Fruit fly (Drosophila melanogaster): ENCODE results near the gene CG31550.

CG31550 gene

DNA sequence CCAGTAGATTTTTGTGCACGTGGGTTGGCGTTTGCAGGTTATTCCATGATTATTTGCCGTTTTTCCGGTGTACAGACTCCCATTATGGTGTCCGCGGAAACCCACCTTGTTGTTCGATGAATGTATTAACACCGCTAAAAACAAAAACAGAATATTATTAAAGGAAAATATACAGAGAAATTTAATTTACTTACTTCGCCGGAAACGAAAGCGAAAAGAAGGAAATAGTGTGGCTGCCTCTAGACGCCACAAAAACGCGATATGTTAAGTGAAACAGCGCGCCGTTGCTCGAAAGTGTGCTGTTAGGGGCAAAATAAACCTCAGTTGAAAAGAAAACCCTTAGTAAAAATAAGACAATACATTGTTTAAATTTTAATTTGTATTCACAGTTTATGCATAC, 18.5 kb upstream of the CG31550 start, which contains the start of gene RpL35A (continued):
- TF ChIP-seq usp (GFP tag; optimal IDR thresholded peaks at IDR 0.05) (no peak), fd96Cb (tag; optimal IDR thresholded peaks at IDR 0.05) (no peak), CG3065 (GFP tag; optimal IDR thresholded peaks at IDR 0.05) (peak; percentile 25), dpn (GFP tag; optimal IDR thresholded peaks at IDR 0.05) (peak in 1 of 2 experiments; percentile 71), CG18262 (tag; optimal IDR thresholded peaks at IDR 0.05) (peak; percentile 58), CG15269 (tag; optimal IDR thresholded peaks at IDR 0.05) (peak; percentile 71), CG13894 (tag; optimal IDR thresholded peaks at IDR 0.05) (peak; percentile 56), lilli (GFP tag; optimal IDR thresholded peaks at IDR 0.05) (peak; percentile 63), HHEX (GFP tag; optimal IDR thresholded peaks at IDR 0.05) (peak; percentile 89), dm (GFP tag; optimal IDR thresholded peaks at IDR 0.05) (peak; percentile 89), CG30431 (GFP tag; optimal IDR thresholded peaks at IDR 0.05) (peak; percentile 21), CG6683 (GFP tag; optimal IDR thresholded peaks at IDR 0.05) (peak; percentile 48), chinmo (GFP tag; IDR thresholded peaks at IDR 0.05; ENCODE audit: partially characterized antibody) (no peak), Ravus (GFP tag; IDR thresholded peaks at IDR 0.05) (no peak), Sry-β (GFP tag; optimal IDR thresholded peaks at IDR 0.05) (no peak), unc-4 (GFP tag; IDR thresholded peaks at IDR 0.05; ENCODE audit: partially characterized antibody) (no peak), CG3995 (GFP tag; optimal IDR thresholded peaks at IDR 0.05) (peak; percentile 27), Fer2 (tag; optimal IDR thresholded peaks at IDR 0.05) (peak; percentile 68), slou (GFP tag; optimal IDR thresholded peaks at IDR 0.05) (no peak), her (GFP tag; optimal IDR thresholded peaks at IDR 0.05) (peak; percentile 54), CG10274 (GFP tag; optimal IDR thresholded peaks at IDR 0.05) (peak; percentile 65), CG4730 (GFP tag; IDR thresholded peaks at IDR 0.05) (no peak), Doc2 (GFP tag; IDR thresholded peaks at IDR 0.05) (no peak), CG8478 (optimal IDR thresholded peaks at IDR 0.05) (no peak), grau (tag; optimal IDR thresholded peaks at IDR 0.05) (peak; percentile 57), gcm (GFP tag; optimal IDR thresholded peaks at IDR 0.05) (peak; percentile 77), Antp (GFP tag; optimal IDR thresholded peaks at IDR 0.05) (no peak), CG14441 (GFP tag; IDR thresholded peaks at IDR 0.05) (0 out of 2 replicates have a peak, but pooled peaks have one; percentile 25), HLH4C (GFP tag; IDR thresholded peaks at IDR 0.05; ENCODE audit: partially characterized antibody) (no peak), seq (GFP tag; IDR thresholded peaks at IDR 0.05) (peak; percentile 63; the same call in 1 of the 2 replicates), Eip74EF (GFP tag; optimal IDR thresholded peaks at IDR 0.05) (peak in 1 of 2 experiments; percentile 73), Blimp-1 (GFP tag; optimal IDR thresholded peaks at IDR 0.05) (peak; percentile 63), CG6689 (GFP tag; IDR thresholded peaks at IDR 0.05) (no peak), CG9817 (tag; optimal IDR thresholded peaks at IDR 0.05) (peak; percentile 41), exex (tag; optimal IDR thresholded peaks at IDR 0.05) (peak; percentile 26), da (GFP tag; optimal IDR thresholded peaks at IDR 0.05) (peak; percentile 35), CG7357 (GFP tag; IDR thresholded peaks at IDR 0.05) (no peak), Dip3 (GFP tag; optimal IDR thresholded peaks at IDR 0.05) (peak; percentile 33), Asciz (GFP tag; optimal IDR thresholded peaks at IDR 0.05) (no peak), CG6654 (GFP tag; optimal IDR thresholded peaks at IDR 0.05) (peak; percentile 55), CG2875 (GFP tag; optimal IDR thresholded peaks at IDR 0.05) (peak; percentile 77), CG8290 (GFP tag; optimal IDR thresholded peaks at IDR 0.05) (peak; percentile 30), CG8290 (tag; optimal IDR thresholded peaks at IDR 0.05) (peak; percentile 54 to 69), Lhr (GFP tag; optimal IDR thresholded peaks at IDR 0.05) (peak; percentile 62), Bgb (GFP tag; IDR thresholded peaks at IDR 0.05; ENCODE audit: partially characterized antibody) (no peak), Bdp1 (GFP tag; optimal IDR thresholded peaks at IDR 0.05) (peak; percentile 55), gem (tag; optimal IDR thresholded peaks at IDR 0.05) (no peak), Stat92E (GFP tag; optimal IDR thresholded peaks at IDR 0.05) (peak in 1 of 3 experiments; percentile 49), CG10543 (GFP tag; optimal IDR thresholded peaks at IDR 0.05) (peak; percentile 80), CG6854 (GFP tag; optimal IDR thresholded peaks at IDR 0.05) (peak; percentile 82)

All from whole organism, embryonic.